Fruit fly (Drosophila melanogaster): ENCODE measurements around the gene goe.

DNA sequence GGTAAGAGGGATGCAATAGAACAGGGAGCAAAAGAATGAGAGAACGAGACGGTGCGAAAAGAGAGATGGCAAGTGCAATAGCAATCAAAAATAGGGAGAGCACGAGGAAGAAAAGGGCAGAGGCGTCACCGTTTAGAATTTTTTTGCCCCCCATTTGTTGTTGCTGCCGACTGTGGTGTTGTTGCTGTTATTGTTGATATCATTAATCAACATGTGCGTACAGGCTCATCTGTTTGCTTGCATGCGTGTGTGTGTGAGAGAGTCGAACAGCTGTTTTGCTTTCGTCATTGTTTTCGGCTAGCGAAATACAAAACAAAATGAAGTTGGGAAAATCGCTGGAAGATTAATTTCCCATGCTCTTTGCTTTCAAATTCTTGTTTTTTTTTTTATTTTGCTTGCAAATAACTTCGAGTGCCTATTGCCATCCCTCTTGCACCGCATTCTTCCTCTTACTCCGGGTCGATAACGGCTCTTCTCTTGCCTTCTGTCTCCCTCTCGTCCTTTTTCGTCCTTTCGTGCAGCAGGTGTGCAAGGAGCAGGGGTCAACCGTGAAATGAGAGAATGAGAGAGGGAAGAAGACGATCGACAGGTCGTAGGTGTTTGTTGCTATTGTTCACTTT lies 41.5 kb upstream of the goe start:
- TF ChIP-seq insv (optimal IDR thresholded peaks at IDR 0.05) (no peak), ttk (optimal IDR thresholded peaks at IDR 0.05) (no peak), h (optimal IDR thresholded peaks at IDR 0.05) (no peak), Sin3A (optimal IDR thresholded peaks at IDR 0.05) (no peak), psq (optimal IDR thresholded peaks at IDR 0.05) (no peak), Myc (optimal IDR thresholded peaks at IDR 0.05) (no peak)
